Worm (Caenorhabditis elegans) whole organism, L4 larva: ENCODE results near the gene srx-135.

Experiments
- D1046.2 ChIP-seq: fragments of 200-800 bp; sonication (Bioruptor generic); IDR thresholded peaks from 2 replicates; pipeline ENCODE4 v1.3.6; 2022; ENCODE audit warnings: missing genetic modification characterization, missing compliant biosample characterization
- F26F4.8 ChIP-seq: fragments of 200-800 bp; sonication (Bioruptor generic); conservative IDR thresholded peaks from 2 replicates; pipeline ENCODE4 v1.3.6; 2022; ENCODE audit warnings: missing genetic modification characterization, missing compliant biosample characterization
- F37D6.2 ChIP-seq: sonication (generic microtip); optimal IDR thresholded peaks from 2 replicates; lab custom pipeline; 2016; ENCODE audit warnings: mild to moderate bottlenecking, missing genetic modification characterization, missing compliant biosample characterization
- F44E2.7 ChIP-seq: fragments of 200-800 bp; sonication (Bioruptor generic); IDR thresholded peaks from 2 replicates; pipeline ENCODE4 v2.1.2; 2022; ENCODE audit warnings: missing genetic modification characterization, missing compliant biosample characterization
- F49E8.2 ChIP-seq: sonication (generic microtip); optimal IDR thresholded peaks from 2 replicates; lab custom pipeline; 2016; ENCODE audit warnings: missing compliant biosample characterization, mild to moderate bottlenecking, missing genetic modification characterization, borderline replicate concordance
- Y48G9A.11 ChIP-seq: fragments of 200-800 bp; sonication (Bioruptor generic); IDR thresholded peaks from 2 replicates; pipeline ENCODE4 v1.3.6; 2022; ENCODE audit warnings: missing genetic modification reagents, missing genetic modification characterization, missing compliant biosample characterization
- Y5F2A.4 ChIP-seq: fragments of 200-800 bp; sonication (Bioruptor generic); optimal IDR thresholded peaks from 2 replicates; lab custom pipeline; 2018; ENCODE audit warnings: mild to moderate bottlenecking, missing genetic modification characterization, missing compliant biosample characterization
- ZK337.2 ChIP-seq: fragments of 200-800 bp; sonication (Bioruptor generic); IDR thresholded peaks from 2 replicates; pipeline ENCODE4 v1.3.6; 2022; ENCODE audit warnings: missing genetic modification reagents, missing genetic modification characterization, missing compliant biosample characterization
- aly-2 ChIP-seq: sonication (generic microtip); optimal IDR thresholded peaks from 2 replicates; lab custom pipeline; 2018; ENCODE audit warnings: missing biosample characterization, missing genetic modification characterization
- arid-1 ChIP-seq: fragments of 200-800 bp; sonication (Bioruptor generic); conservative IDR thresholded peaks from 2 replicates; pipeline ENCODE4 v1.3.6; 2022; ENCODE audit warnings: missing genetic modification reagents, missing genetic modification characterization, missing compliant biosample characterization
- attf-4 ChIP-seq: sonication (generic microtip); optimal IDR thresholded peaks from 3 replicates; lab custom pipeline; 2017; ENCODE audit warnings: missing biosample characterization, missing genetic modification characterization
- ceh-20 ChIP-seq: fragments of 200-800 bp; sonication (Bioruptor generic); IDR thresholded peaks from 2 replicates; pipeline ENCODE4 v1.3.6; 2022; ENCODE audit warnings: missing genetic modification reagents, missing genetic modification characterization, missing compliant biosample characterization
- ceh-28 ChIP-seq: fragments of 150-350 bp; optimal IDR thresholded peaks from 2 replicates; lab custom pipeline; 2014; ENCODE audit warnings: missing biosample characterization, missing genetic modification reagents, missing genetic modification characterization
- ceh-44 ChIP-seq: fragments of 200-800 bp; sonication (Bioruptor generic); IDR thresholded peaks from 2 replicates; pipeline ENCODE4 v1.3.6; 2022; ENCODE audit warnings: missing genetic modification reagents, missing genetic modification characterization, missing compliant biosample characterization
- ces-1 ChIP-seq: fragments of 150-350 bp; sonication (generic microtip); optimal IDR thresholded peaks from 4 replicates; lab custom pipeline; 2014; ENCODE audit warnings: missing biosample characterization, missing genetic modification reagents, missing genetic modification characterization
- daf-19 ChIP-seq: fragments of 200-800 bp; sonication (Bioruptor generic); conservative IDR thresholded peaks from 2 replicates; pipeline ENCODE4 v1.3.6; 2022; ENCODE audit warnings: missing genetic modification characterization, missing compliant biosample characterization
- dmd-8 ChIP-seq: fragments of 200-800 bp; sonication (Bioruptor generic); IDR thresholded peaks from 2 replicates; pipeline ENCODE4 v1.3.6; 2022; ENCODE audit warnings: missing genetic modification characterization, missing compliant biosample characterization
- dmd-9 ChIP-seq: fragments of 200-800 bp; sonication (Bioruptor generic); IDR thresholded peaks from 2 replicates; pipeline ENCODE4 v1.3.6; 2022; ENCODE audit warnings: missing genetic modification reagents, missing genetic modification characterization, missing compliant biosample characterization
- duxl-1 ChIP-seq: sonication (generic microtip); optimal IDR thresholded peaks from 2 replicates; lab custom pipeline; 2016; ENCODE audit warnings: mild to moderate bottlenecking, missing genetic modification characterization, moderate library complexity, missing compliant biosample characterization; ENCODE audit not compliant: poor library complexity
- dve-1 ChIP-seq: sonication (generic microtip); optimal IDR thresholded peaks from 2 replicates; lab custom pipeline; 2017; ENCODE audit warnings: antibody characterized with exemption, mild to moderate bottlenecking, missing genetic modification characterization, missing compliant biosample characterization; ENCODE audit not compliant: insufficient read depth
- egl-43 ChIP-seq: fragments of 200-800 bp; sonication (Bioruptor generic); IDR thresholded peaks from 2 replicates; pipeline ENCODE4 v1.3.6; 2022; ENCODE audit warnings: missing genetic modification reagents, missing genetic modification characterization, missing compliant biosample characterization
- fkh-10 ChIP-seq: fragments of 150-350 bp; optimal IDR thresholded peaks from 2 replicates; lab custom pipeline; 2014; ENCODE audit warnings: missing biosample characterization, missing genetic modification reagents, missing genetic modification characterization
- gei-8 ChIP-seq: fragments of 200-800 bp; sonication (Bioruptor generic); optimal IDR thresholded peaks from 2 replicates; lab custom pipeline; 2018; ENCODE audit warnings: mild to moderate bottlenecking, missing genetic modification characterization, missing compliant biosample characterization
- jun-1 ChIP-seq: fragments of 150-350 bp; optimal IDR thresholded peaks from 2 replicates; lab custom pipeline; 2014; ENCODE audit warnings: missing biosample characterization, missing genetic modification reagents, missing genetic modification characterization
- lim-7 ChIP-seq: fragments of 200-800 bp; sonication (Bioruptor generic); IDR thresholded peaks from 2 replicates; pipeline ENCODE4 v1.3.6; 2022; ENCODE audit warnings: missing genetic modification characterization, missing compliant biosample characterization
- lin-1 ChIP-seq: fragments of 200-800 bp; sonication (Bioruptor generic); IDR thresholded peaks from 2 replicates; pipeline ENCODE4 v1.3.6; 2022; ENCODE audit warnings: missing genetic modification reagents, missing genetic modification characterization, missing compliant biosample characterization
- lin-15B ChIP-seq: fragments of 150-350 bp; sonication (generic microtip); optimal IDR thresholded peaks from 3 replicates; lab custom pipeline; 2014; ENCODE audit warnings: missing biosample characterization, missing genetic modification characterization
- lin-38 ChIP-seq: fragments of 200-800 bp; sonication (Bioruptor generic); IDR thresholded peaks from 2 replicates; pipeline ENCODE4 v1.3.6; 2022; ENCODE audit warnings: missing genetic modification reagents, missing genetic modification characterization, missing compliant biosample characterization
- madf-5 ChIP-seq, 2 experiments: fragments of 200-800 bp; sonication (Bioruptor generic); IDR thresholded peaks; 2 replicates each; pipeline ENCODE4 v1.3.6; 2022; ENCODE audit warnings: missing compliant biosample characterization in 2 of 2, missing genetic modification characterization in 2 of 2
- mdl-1 ChIP-seq, 2 experiments: fragments of 150-350 bp in 1 of 2; sonication (generic microtip) in 1 of 2; optimal IDR thresholded peaks; 2 replicates each; lab custom pipeline; 2014 to 2017; ENCODE audit warnings: missing biosample characterization in 2 of 2, missing genetic modification characterization in 2 of 2
- mes-2 ChIP-seq: sonication (generic microtip); optimal IDR thresholded peaks from 2 replicates; lab custom pipeline; 2016; ENCODE audit warnings: missing genotype, mild to moderate bottlenecking, missing genetic modification characterization, missing compliant biosample characterization; ENCODE audit not compliant: poor library complexity, severe bottlenecking
- mxl-2 ChIP-seq: fragments of 200-800 bp; sonication (Bioruptor generic); conservative IDR thresholded peaks from 2 replicates; pipeline ENCODE4 v1.3.6; 2022; ENCODE audit warnings: missing genetic modification reagents, missing genetic modification characterization, missing compliant biosample characterization
- nhr-11 ChIP-seq: fragments of 150-350 bp; optimal IDR thresholded peaks from 2 replicates; lab custom pipeline; 2014; ENCODE audit warnings: missing biosample characterization, missing genetic modification characterization
- nhr-237 ChIP-seq: sonication (generic microtip); optimal IDR thresholded peaks from 2 replicates; lab custom pipeline; 2017; ENCODE audit warnings: missing biosample characterization, missing genetic modification characterization
- nhr-41 ChIP-seq: fragments of 200-800 bp; sonication (Bioruptor generic); IDR thresholded peaks from 2 replicates; pipeline ENCODE4 v1.3.6; 2022; ENCODE audit warnings: missing genetic modification reagents, missing genetic modification characterization, missing compliant biosample characterization
- nhr-48 ChIP-seq: sonication (generic microtip); optimal IDR thresholded peaks from 2 replicates; lab custom pipeline; 2016; ENCODE audit warnings: mild to moderate bottlenecking, missing genetic modification characterization, missing compliant biosample characterization
- nhr-6 ChIP-seq: fragments of 150-350 bp; optimal IDR thresholded peaks from 2 replicates; lab custom pipeline; 2014; ENCODE audit warnings: missing biosample characterization, missing genetic modification characterization
- nhr-77 ChIP-seq: fragments of 150-350 bp; optimal IDR thresholded peaks from 2 replicates; lab custom pipeline; 2014; ENCODE audit warnings: missing biosample characterization, missing genetic modification characterization
- php-3 ChIP-seq: fragments of 200-800 bp; sonication (Bioruptor generic); IDR thresholded peaks from 2 replicates; pipeline ENCODE4 v1.3.6; 2022; ENCODE audit warnings: missing genetic modification reagents, missing genetic modification characterization, missing compliant biosample characterization
- rbr-2 ChIP-seq: sonication (generic microtip); optimal IDR thresholded peaks from 2 replicates; lab custom pipeline; 2016; ENCODE audit warnings: missing genotype, missing genetic modification characterization, missing compliant biosample characterization
- set-16 ChIP-seq: fragments of 200-800 bp; sonication (Bioruptor generic); IDR thresholded peaks from 2 replicates; pipeline ENCODE4 v1.3.6; 2022; ENCODE audit warnings: missing genetic modification reagents, missing genetic modification characterization, missing compliant biosample characterization
- skn-1 ChIP-seq: fragments of 150-350 bp; optimal IDR thresholded peaks from 2 replicates; lab custom pipeline; 2014; ENCODE audit warnings: missing biosample characterization, missing genetic modification characterization
- snpc-1.2 ChIP-seq: fragments of 200-800 bp; sonication (Bioruptor generic); IDR thresholded peaks from 2 replicates; pipeline ENCODE4 v1.3.6; 2022; ENCODE audit warnings: missing genetic modification reagents, missing genetic modification characterization, missing compliant biosample characterization
- spr-1 ChIP-seq: sonication (generic microtip); optimal IDR thresholded peaks from 2 replicates; lab custom pipeline; 2016; ENCODE audit warnings: mild to moderate bottlenecking, missing genetic modification characterization, missing compliant biosample characterization
- spr-3 ChIP-seq: fragments of 200-800 bp; sonication (Bioruptor generic); optimal IDR thresholded peaks from 2 replicates; lab custom pipeline; 2018; ENCODE audit warnings: mild to moderate bottlenecking, missing genetic modification characterization, missing compliant biosample characterization
- tag-97 ChIP-seq: fragments of 200-800 bp; sonication (Bioruptor generic); IDR thresholded peaks from 2 replicates; pipeline ENCODE4 v1.3.6; 2022; ENCODE audit warnings: missing genetic modification characterization, missing compliant biosample characterization
- tra-1 ChIP-seq: fragments of 200-800 bp; sonication (Bioruptor generic); IDR thresholded peaks from 2 replicates; pipeline ENCODE4 v1.3.6; 2022; ENCODE audit warnings: missing genetic modification reagents, missing genetic modification characterization, missing compliant biosample characterization
- unc-130 ChIP-seq: sonication (generic microtip); optimal IDR thresholded peaks from 2 replicates; lab custom pipeline; 2016; ENCODE audit warnings: missing genetic modification reagents, missing genetic modification characterization, missing compliant biosample characterization
- zfp-3 ChIP-seq: fragments of 200-800 bp; sonication (Bioruptor generic); conservative IDR thresholded peaks from 2 replicates; pipeline ENCODE4 v1.3.6; 2022; ENCODE audit warnings: missing genetic modification reagents, missing genetic modification characterization, missing compliant biosample characterization
- ztf-11 ChIP-seq: fragments of 150-350 bp; optimal IDR thresholded peaks from 2 replicates; lab custom pipeline; 2014; ENCODE audit warnings: missing biosample characterization, missing genetic modification characterization

srx-135 gene

DNA sequence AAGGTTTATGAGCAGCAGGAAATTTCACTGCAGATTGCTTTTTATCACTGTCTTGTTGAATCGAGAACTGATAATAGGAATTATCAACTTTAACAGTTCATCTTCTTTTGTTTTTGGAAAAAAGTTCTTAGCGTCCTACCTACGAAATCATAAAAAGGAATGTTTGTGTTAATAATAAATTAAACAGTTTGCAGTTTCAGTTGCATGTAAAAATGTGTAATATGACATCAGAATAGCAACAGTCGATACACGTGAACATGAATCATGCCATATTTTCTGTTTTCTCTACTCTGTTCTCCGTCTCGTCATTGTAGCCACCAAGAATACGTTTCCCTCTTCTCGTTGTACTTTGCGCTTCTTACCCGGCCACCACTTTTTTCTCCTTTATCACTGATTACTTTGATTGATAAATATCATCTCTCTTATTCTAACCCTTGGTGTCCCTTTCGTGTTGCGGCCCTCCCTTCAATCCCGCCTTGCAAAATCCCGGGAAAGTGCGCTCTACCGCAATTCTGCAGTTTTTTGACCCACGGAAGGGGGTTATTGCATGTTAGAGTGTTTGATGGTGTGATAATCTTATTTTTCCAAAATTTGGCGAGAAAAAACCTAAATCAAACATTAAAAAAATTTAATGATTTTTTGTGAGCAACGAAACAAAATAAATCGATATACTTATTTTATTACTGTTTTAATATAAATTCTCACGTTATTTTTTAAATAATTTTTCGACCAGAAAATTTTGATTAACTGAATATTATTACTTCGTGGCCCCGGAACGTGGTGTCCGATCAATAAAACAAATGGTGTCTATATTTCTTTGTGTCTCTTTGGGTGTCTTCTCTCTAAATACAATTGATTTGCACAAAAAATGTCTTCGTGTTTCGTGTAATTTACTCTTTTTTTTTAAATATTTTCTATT, 33.7 kb downstream of the srx-135 start, which contains the start of gene sptl-3 (continued):
- TF ChIP-seq nhr-237 (tag; lab: Kevin White, UChicago) (no peak), dve-1 (peak; percentile 77), F44E2.7 (GFP tag; lab: Robert Waterston, UW) (no peak), nhr-77 (tag; lab: Kevin White, UChicago) (no peak), F49E8.2 (tag; lab: Kevin White, UChicago) (no peak), mdl-1 (tag; optimal IDR thresholded peaks at IDR 0.05; lab: Kevin White, UChicago) (peak in 1 of 2 experiments; percentile 84), ceh-44 (GFP tag; lab: Robert Waterston, UW) (no peak), dmd-8 (no peak), php-3 (GFP tag; lab: Robert Waterston, UW) (peak; percentile 67; the same call in 1 of the 2 replicates), daf-19 (no peak), madf-5 (GFP tag; IDR thresholded peaks at IDR 0.05; lab: Robert Waterston, UW) (no peak), unc-130 (GFP tag; lab: Kevin White, UChicago) (no peak), duxl-1 (tag; lab: Kevin White, UChicago) (no peak), attf-4 (tag; lab: Kevin White, UChicago) (no peak), spr-1 (no peak), tag-97 (no peak), spr-3 (GFP tag; lab: Kevin White, UChicago) (no peak), snpc-1.2 (no peak), F37D6.2 (tag; lab: Kevin White, UChicago) (no peak), ceh-20 (GFP tag; lab: Robert Waterston, UW) (no peak), D1046.2 (no peak), Y48G9A.11 (GFP tag; lab: Robert Waterston, UW) (no peak), arid-1 (GFP tag; lab: Robert Waterston, UW) (no peak), lin-1 (no peak), gei-8 (GFP tag; lab: Kevin White, UChicago) (peak; percentile 38), skn-1 (tag; lab: Kevin White, UChicago) (no peak), F26F4.8 (no peak), ces-1 (no peak), Y5F2A.4 (no peak), lin-38 (GFP tag; lab: Robert Waterston, UW) (no peak), lin-15B (tag; lab: Kevin White, UChicago) (no peak), nhr-41 (GFP tag; lab: Robert Waterston, UW) (no peak), nhr-6 (tag; lab: Kevin White, UChicago) (peak; percentile 19), ztf-11 (tag; lab: Kevin White, UChicago) (no peak), mxl-2 (GFP tag; lab: Robert Waterston, UW) (no peak), aly-2 (tag; lab: Kevin White, UChicago) (no peak), egl-43 (GFP tag; lab: Robert Waterston, UW) (no peak), set-16 (GFP tag; lab: Robert Waterston, UW) (no peak), lim-7 (GFP tag; lab: Robert Waterston, UW) (no peak), jun-1 (no peak), tra-1 (no peak; the same call in 1 of the 2 replicates), nhr-48 (peak; percentile 59), ZK337.2 (GFP tag; lab: Robert Waterston, UW) (no peak), dmd-9 (GFP tag; lab: Robert Waterston, UW) (no peak), ceh-28 (no peak), nhr-11 (tag; lab: Kevin White, UChicago) (peak; percentile 60), zfp-3 (GFP tag; lab: Robert Waterston, UW) (no peak), rbr-2 (tag; lab: Kevin White, UChicago) (no peak), mes-2 (tag; lab: Kevin White, UChicago) (no peak), fkh-10 (GFP tag; lab: Kevin White, UChicago) (no peak)
